Fruit fly (Drosophila melanogaster): ENCODE results near the gene Rpt5.

dm6 chr3R:23789584-23789983 lies 36.9 kb downstream of the Rpt5 start:
- TF ChIP-seq psq (optimal IDR thresholded peaks at IDR 0.05) (no peak), CG8478 (optimal IDR thresholded peaks at IDR 0.05) (no peak), Dll (optimal IDR thresholded peaks at IDR 0.05) (no peak)

All from whole organism.